Worm (Caenorhabditis elegans) whole organism, L4 larva: ENCODE measurements around the gene ddx-15.
A peak's percentile ranks its signal among the peaks of the same experiment; 100 is the strongest.

Experiments used
- T26A8.4 ChIP-seq: fragments of 200-800 bp; sonication (Bioruptor generic); IDR thresholded peaks from 2 replicates; pipeline ENCODE4 v1.3.6; 2022; ENCODE audit warnings: missing genetic modification characterization, missing compliant biosample characterization
- Y5F2A.4 ChIP-seq: fragments of 200-800 bp; sonication (Bioruptor generic); optimal IDR thresholded peaks from 2 replicates; lab custom pipeline; 2018; ENCODE audit warnings: mild to moderate bottlenecking, missing genetic modification characterization, missing compliant biosample characterization
- ZK337.2 ChIP-seq: fragments of 200-800 bp; sonication (Bioruptor generic); IDR thresholded peaks from 2 replicates; pipeline ENCODE4 v1.3.6; 2022; ENCODE audit warnings: missing genetic modification reagents, missing genetic modification characterization, missing compliant biosample characterization
- aha-1 ChIP-seq: fragments of 150-350 bp; peaks from one replicate; lab custom pipeline; 2014; ENCODE audit warnings: missing biosample characterization, missing genetic modification characterization
- aly-2 ChIP-seq: sonication (generic microtip); optimal IDR thresholded peaks from 2 replicates; lab custom pipeline; 2018; ENCODE audit warnings: missing biosample characterization, missing genetic modification characterization
- arid-1 ChIP-seq: fragments of 200-800 bp; sonication (Bioruptor generic); conservative IDR thresholded peaks from 2 replicates; pipeline ENCODE4 v1.3.6; 2022; ENCODE audit warnings: missing genetic modification reagents, missing genetic modification characterization, missing compliant biosample characterization
- attf-4 ChIP-seq: sonication (generic microtip); optimal IDR thresholded peaks from 3 replicates; lab custom pipeline; 2017; ENCODE audit warnings: missing biosample characterization, missing genetic modification characterization
- ceh-32 ChIP-seq: sonication (generic microtip); optimal IDR thresholded peaks from 2 replicates; lab custom pipeline; 2016; ENCODE audit warnings: mild to moderate bottlenecking, missing genetic modification characterization, missing compliant biosample characterization; ENCODE audit not compliant: poor library complexity
- ceh-44 ChIP-seq: fragments of 200-800 bp; sonication (Bioruptor generic); IDR thresholded peaks from 2 replicates; pipeline ENCODE4 v1.3.6; 2022; ENCODE audit warnings: missing genetic modification reagents, missing genetic modification characterization, missing compliant biosample characterization
- ces-1 ChIP-seq: fragments of 150-350 bp; sonication (generic microtip); optimal IDR thresholded peaks from 4 replicates; lab custom pipeline; 2014; ENCODE audit warnings: missing biosample characterization, missing genetic modification reagents, missing genetic modification characterization
- ctbp-1 ChIP-seq: fragments of 200-800 bp; sonication (Bioruptor generic); IDR thresholded peaks from 2 replicates; pipeline ENCODE4 v1.3.6; 2022; ENCODE audit warnings: missing genetic modification reagents, missing genetic modification characterization, missing compliant biosample characterization
- daf-16 ChIP-seq, 3 experiments: sonication (generic microtip); optimal IDR thresholded peaks; 2 replicates each; lab custom pipeline; 2016 to 2017; ENCODE audit warnings: missing genetic modification characterization in 3 of 3, missing genetic modification reagents in 3 of 3, mild to moderate bottlenecking in 2 of 3, missing compliant biosample characterization in 2 of 3, missing biosample characterization in 1 of 3, moderate library complexity in 1 of 3
- dmd-8 ChIP-seq: fragments of 200-800 bp; sonication (Bioruptor generic); IDR thresholded peaks from 2 replicates; pipeline ENCODE4 v1.3.6; 2022; ENCODE audit warnings: missing genetic modification characterization, missing compliant biosample characterization
- dpl-1 ChIP-seq: fragments of 150-350 bp; optimal IDR thresholded peaks from 2 replicates; lab custom pipeline; 2014; ENCODE audit warnings: missing biosample characterization, missing genetic modification reagents, missing genetic modification characterization
- dve-1 ChIP-seq: sonication (generic microtip); optimal IDR thresholded peaks from 2 replicates; lab custom pipeline; 2017; ENCODE audit warnings: antibody characterized with exemption, mild to moderate bottlenecking, missing genetic modification characterization, missing compliant biosample characterization; ENCODE audit not compliant: insufficient read depth
- fkh-10 ChIP-seq: fragments of 150-350 bp; optimal IDR thresholded peaks from 2 replicates; lab custom pipeline; 2014; ENCODE audit warnings: missing biosample characterization, missing genetic modification reagents, missing genetic modification characterization
- hif-1 ChIP-seq, 2 experiments: sonication (generic microtip); optimal IDR thresholded peaks; 2 replicates each; lab custom pipeline; 2016 to 2017; ENCODE audit warnings: missing compliant biosample characterization in 2 of 2, missing genetic modification characterization in 2 of 2, missing genetic modification reagents in 2 of 2, missing genotype in 2 of 2, mild to moderate bottlenecking in 1 of 2
- hlh-30 ChIP-seq: sonication (generic microtip); optimal IDR thresholded peaks from 2 replicates; lab custom pipeline; 2017; ENCODE audit warnings: antibody characterized with exemption, mild to moderate bottlenecking, missing genetic modification characterization, missing compliant biosample characterization; ENCODE audit not compliant: insufficient read depth
- lim-7 ChIP-seq: fragments of 200-800 bp; sonication (Bioruptor generic); IDR thresholded peaks from 2 replicates; pipeline ENCODE4 v1.3.6; 2022; ENCODE audit warnings: missing genetic modification characterization, missing compliant biosample characterization
- lin-13 ChIP-seq: fragments of 150-350 bp; optimal IDR thresholded peaks from 2 replicates; lab custom pipeline; 2014; ENCODE audit warnings: missing biosample characterization, missing genetic modification reagents, missing genetic modification characterization
- lin-29 ChIP-seq: fragments of 200-800 bp; sonication (Bioruptor generic); IDR thresholded peaks from 2 replicates; pipeline ENCODE4 v1.3.6; 2022; ENCODE audit warnings: missing genetic modification reagents, missing genetic modification characterization, missing compliant biosample characterization
- lin-39 ChIP-seq: fragments of 150-350 bp; optimal IDR thresholded peaks from 2 replicates; lab custom pipeline; 2014; ENCODE audit warnings: missing biosample characterization, missing genetic modification reagents, missing genetic modification characterization
- lir-3 ChIP-seq: sonication (generic microtip); optimal IDR thresholded peaks from 2 replicates; lab custom pipeline; 2016; ENCODE audit warnings: mild to moderate bottlenecking, missing genetic modification characterization, missing compliant biosample characterization
- lsy-2 ChIP-seq, 2 experiments: fragments of 150-350 bp in 1 of 2; sonication (generic microtip) in 1 of 2; optimal IDR thresholded peaks; 2 replicates each; lab custom pipeline; 2014 to 2017; ENCODE audit warnings: missing biosample characterization in 2 of 2, missing genetic modification characterization in 2 of 2
- madf-5 ChIP-seq, 2 experiments: fragments of 200-800 bp; sonication (Bioruptor generic); IDR thresholded peaks; 2 replicates each; pipeline ENCODE4 v1.3.6; 2022; ENCODE audit warnings: missing compliant biosample characterization in 2 of 2, missing genetic modification characterization in 2 of 2
- madf-9 ChIP-seq: fragments of 200-800 bp; sonication (Bioruptor generic); conservative IDR thresholded peaks from 2 replicates; pipeline ENCODE4 v1.3.6; 2022; ENCODE audit warnings: missing genetic modification reagents, missing genetic modification characterization, missing compliant biosample characterization
- mdl-1 ChIP-seq, 2 experiments: fragments of 150-350 bp in 1 of 2; sonication (generic microtip) in 1 of 2; optimal IDR thresholded peaks; 2 replicates each; lab custom pipeline; 2014 to 2017; ENCODE audit warnings: missing biosample characterization in 2 of 2, missing genetic modification characterization in 2 of 2
- mdt-29 ChIP-seq: fragments of 200-800 bp; sonication (Bioruptor generic); IDR thresholded peaks from 2 replicates; pipeline ENCODE4 v1.3.6; 2022; ENCODE audit warnings: missing genetic modification reagents, missing genetic modification characterization, missing compliant biosample characterization
- mep-1 ChIP-seq: fragments of 150-350 bp; sonication (generic microtip); optimal IDR thresholded peaks from 3 replicates; lab custom pipeline; 2014; ENCODE audit warnings: missing biosample characterization, missing genetic modification characterization
- mxl-3 ChIP-seq: fragments of 200-800 bp; sonication (Bioruptor generic); optimal IDR thresholded peaks from 2 replicates; lab custom pipeline; 2018; ENCODE audit warnings: mild to moderate bottlenecking, missing genetic modification characterization, missing compliant biosample characterization
- nhr-10 ChIP-seq: fragments of 150-350 bp; optimal IDR thresholded peaks from 2 replicates; lab custom pipeline; 2014; ENCODE audit warnings: missing biosample characterization, missing genetic modification characterization
- nhr-102 ChIP-seq: sonication (generic microtip); optimal IDR thresholded peaks from 2 replicates; lab custom pipeline; 2016; ENCODE audit warnings: mild to moderate bottlenecking, missing genetic modification characterization, moderate library complexity, missing compliant biosample characterization
- nhr-111 ChIP-seq: fragments of 200-800 bp; sonication (Bioruptor generic); optimal IDR thresholded peaks from 2 replicates; lab custom pipeline; 2018; ENCODE audit warnings: mild to moderate bottlenecking, missing genetic modification characterization, missing compliant biosample characterization
- nhr-237 ChIP-seq: sonication (generic microtip); optimal IDR thresholded peaks from 2 replicates; lab custom pipeline; 2017; ENCODE audit warnings: missing biosample characterization, missing genetic modification characterization
- nhr-28 ChIP-seq: fragments of 150-350 bp; optimal IDR thresholded peaks from 2 replicates; lab custom pipeline; 2014; ENCODE audit warnings: missing biosample characterization, missing genetic modification characterization
- nhr-42 ChIP-seq: fragments of 200-800 bp; sonication (Bioruptor generic); IDR thresholded peaks from 2 replicates; pipeline ENCODE4 v1.3.6; 2022; ENCODE audit warnings: missing genetic modification characterization, missing compliant biosample characterization
- nhr-48 ChIP-seq: sonication (generic microtip); optimal IDR thresholded peaks from 2 replicates; lab custom pipeline; 2016; ENCODE audit warnings: mild to moderate bottlenecking, missing genetic modification characterization, missing compliant biosample characterization
- nhr-76 ChIP-seq: fragments of 150-350 bp; optimal IDR thresholded peaks from 2 replicates; lab custom pipeline; 2014; ENCODE audit warnings: missing biosample characterization, missing genetic modification characterization
- pha-4 ChIP-seq, 2 experiments: fragments of 150-350 bp in 1 of 2; fragments of 200-800 bp in 1 of 2; sonication (Bioruptor generic) in 1 of 2; IDR thresholded peaks in 1 of 2; optimal IDR thresholded peaks in 1 of 2; 2 replicates each; pipeline versions ENCODE4 v1.3.6 to Lab custom; 2014 to 2022; ENCODE audit warnings: missing genetic modification characterization in 2 of 2, missing genetic modification reagents in 2 of 2, missing biosample characterization in 1 of 2, missing compliant biosample characterization in 1 of 2
- pqm-1 ChIP-seq: sonication (generic microtip); optimal IDR thresholded peaks from 2 replicates; lab custom pipeline; 2017; ENCODE audit warnings: missing biosample characterization, missing genetic modification characterization
- sdz-12 ChIP-seq: fragments of 200-800 bp; sonication (Bioruptor generic); optimal IDR thresholded peaks from 2 replicates; lab custom pipeline; 2018; ENCODE audit warnings: mild to moderate bottlenecking, missing genetic modification characterization, missing compliant biosample characterization
- snpc-1.2 ChIP-seq: fragments of 200-800 bp; sonication (Bioruptor generic); IDR thresholded peaks from 2 replicates; pipeline ENCODE4 v1.3.6; 2022; ENCODE audit warnings: missing genetic modification reagents, missing genetic modification characterization, missing compliant biosample characterization
- unc-130 ChIP-seq: sonication (generic microtip); optimal IDR thresholded peaks from 2 replicates; lab custom pipeline; 2016; ENCODE audit warnings: missing genetic modification reagents, missing genetic modification characterization, missing compliant biosample characterization
- unc-39 ChIP-seq: sonication (generic microtip); optimal IDR thresholded peaks from 2 replicates; lab custom pipeline; 2017; ENCODE audit warnings: missing biosample characterization, missing genetic modification characterization
- ztf-7 ChIP-seq: fragments of 150-350 bp; optimal IDR thresholded peaks from 2 replicates; lab custom pipeline; 2014; ENCODE audit warnings: missing biosample characterization, missing genetic modification characterization

ddx-15 gene

DNA sequence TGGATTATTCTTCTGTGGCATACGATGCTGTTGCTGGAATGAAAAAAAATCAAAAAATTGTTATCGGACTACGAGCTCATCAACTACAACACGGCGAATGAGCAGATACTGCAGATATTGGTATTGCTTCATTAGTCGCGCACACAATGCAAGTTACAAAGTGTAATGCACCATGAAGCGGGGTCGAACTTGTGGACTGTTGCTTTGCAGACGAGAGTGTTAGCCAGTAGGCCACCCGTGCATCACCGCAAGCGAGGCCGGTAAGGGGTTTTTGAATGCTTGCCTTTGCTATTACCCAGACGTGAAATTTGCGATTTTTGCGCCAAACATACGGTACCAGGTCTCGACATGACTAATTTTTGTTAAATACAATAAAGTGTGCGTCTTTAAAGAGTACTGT lies 10.5 kb upstream of the ddx-15 start (continued):
- peak; percentile 85 for TF ChIP-seq ctbp-1 (GFP tag; lab: Robert Waterston, UW)
- TF ChIP-seq nhr-28 (tag; lab: Kevin White, UChicago) = peak; percentile 59
- TF ChIP-seq lir-3 (tag; lab: Kevin White, UChicago) = peak; percentile 73
- no peak for TF ChIP-seq unc-39 (tag; lab: Kevin White, UChicago)
- peak; percentile 87 for TF ChIP-seq ZK337.2
- TF ChIP-seq dve-1 = peak; percentile 84
- peak; percentile 51 to 92 for TF ChIP-seq daf-16 (GFP tag; optimal IDR thresholded peaks at IDR 0.05; lab: Kevin White, UChicago)
- TF ChIP-seq daf-16 (tag; optimal IDR thresholded peaks at IDR 0.05; lab: Kevin White, UChicago) = peak; percentile 61
- TF ChIP-seq ces-1 (GFP tag; lab: Kevin White, UChicago) = no peak

ce11 chrIII:5599958-5600357 lies 8.4 kb upstream of the ddx-15 start, which contains the start of gene wdr-37:
Gene wdr-37 (minus strand): TSS chrIII:5600058.
- TF ChIP-seq mep-1 (tag; lab: Kevin White, UChicago) = peak; percentile 12
- no peak for TF ChIP-seq nhr-10
- no peak for TF ChIP-seq lin-29 (GFP tag; lab: Robert Waterston, UW)

DNA sequence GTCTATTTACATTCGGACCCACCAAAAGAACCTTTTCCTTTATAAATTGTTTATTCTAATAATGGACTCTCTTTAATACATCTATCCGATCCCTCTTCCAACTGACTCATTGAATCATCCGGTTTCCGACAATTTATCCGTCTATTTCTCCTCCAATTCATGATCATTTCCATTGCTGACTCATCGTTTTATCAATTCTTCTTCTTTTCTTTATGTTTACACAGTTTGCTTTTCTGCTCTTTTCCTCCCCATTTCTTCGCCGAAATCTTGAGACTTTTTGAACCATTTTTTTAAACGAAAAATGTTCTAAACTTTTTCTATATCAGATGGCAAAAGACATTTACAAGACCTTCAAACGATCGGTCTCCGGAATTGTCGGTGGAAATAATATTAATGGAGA lies 3.9 kb upstream of the ddx-15 start, which contains the start of gene ced-6:
TSS of gene ced-6 (plus strand) at position 327 of the 400 bp plus-strand sequence.
- TF ChIP-seq lin-13 (GFP tag; lab: Kevin White, UChicago) (no peak), nhr-76 (tag; lab: Kevin White, UChicago) (no peak), aha-1 (tag; lab: Kevin White, UChicago) (peak; percentile 81), sdz-12 (GFP tag; lab: Kevin White, UChicago) (no peak), lsy-2 (tag; optimal IDR thresholded peaks at IDR 0.05; lab: Kevin White, UChicago) (no peak), fkh-10 (GFP tag; lab: Kevin White, UChicago) (no peak), mdt-29 (GFP tag; lab: Robert Waterston, UW) (no peak), nhr-48 (tag; lab: Kevin White, UChicago) (no peak), hif-1 (tag; optimal IDR thresholded peaks at IDR 0.05; lab: Kevin White, UChicago) (no peak), madf-9 (GFP tag; lab: Robert Waterston, UW) (no peak), Y5F2A.4 (GFP tag; lab: Kevin White, UChicago) (no peak), dve-1 (peak; percentile 9)

- no peak for TF ChIP-seq snpc-1.2 (GFP tag; lab: Robert Waterston, UW)
- no peak for TF ChIP-seq unc-130 (GFP tag; lab: Kevin White, UChicago)
- TF ChIP-seq mdt-29 (GFP tag; lab: Robert Waterston, UW) = no peak
- no peak for TF ChIP-seq nhr-76 (tag; lab: Kevin White, UChicago)
- no peak for TF ChIP-seq madf-5 (GFP tag; IDR thresholded peaks at IDR 0.05; lab: Robert Waterston, UW)
- TF ChIP-seq mdl-1 (tag; optimal IDR thresholded peaks at IDR 0.05; lab: Kevin White, UChicago) = peak in 1 of 2 experiments; percentile 22
- no peak for TF ChIP-seq fkh-10 (GFP tag; lab: Kevin White, UChicago)
- no peak for TF ChIP-seq ceh-44 (GFP tag; lab: Robert Waterston, UW)
- TF ChIP-seq ztf-7 = no peak
- TF ChIP-seq mxl-3 = peak; percentile 43
- TF ChIP-seq pha-4 (GFP tag; IDR thresholded peaks at IDR 0.05; lab: Robert Waterston, UW) = no peak
- TF ChIP-seq pha-4 (tag; optimal IDR thresholded peaks at IDR 0.05; lab: Kevin White, UChicago) = no peak
- TF ChIP-seq nhr-111 = no peak
- TF ChIP-seq lin-39 = no peak
- no peak for TF ChIP-seq nhr-237 (tag; lab: Kevin White, UChicago)
- TF ChIP-seq dmd-8 (GFP tag; lab: Robert Waterston, UW) = no peak
- no peak for TF ChIP-seq pqm-1 (tag; lab: Kevin White, UChicago)
- no peak for TF ChIP-seq aly-2 (tag; lab: Kevin White, UChicago)
- TF ChIP-seq lim-7 (GFP tag; lab: Robert Waterston, UW) = no peak
- no peak for TF ChIP-seq ceh-32 (tag; lab: Kevin White, UChicago)
- no peak for TF ChIP-seq hlh-30 (tag; lab: Kevin White, UChicago)
- no peak for TF ChIP-seq dpl-1 (GFP tag; lab: Kevin White, UChicago)
- TF ChIP-seq arid-1 = 0 out of 2 replicates have a peak, but pooled peaks have one; percentile 26
- TF ChIP-seq nhr-102 (tag; lab: Kevin White, UChicago) = no peak
- TF ChIP-seq attf-4 (tag; lab: Kevin White, UChicago) = no peak
- TF ChIP-seq T26A8.4 (GFP tag; lab: Robert Waterston, UW) = no peak
- no peak for TF ChIP-seq nhr-42 (GFP tag; lab: Robert Waterston, UW)
Observed at ce11 chrIII:5594350-5594749, 2.8 kb upstream of the ddx-15 start.
